Fruit fly (Drosophila melanogaster) whole organism, prepupa: Measurements from ENCODE around the gene CG3407.

Experiments
- CG10631 ChIP-seq: fragments of 200-800 bp; sonication (Bioruptor generic); optimal IDR thresholded peaks from 2 replicates; lab custom pipeline; 2016; ENCODE audit warnings: missing biosample characterization, missing genetic modification characterization
- CG10669 ChIP-seq: fragments of 200-800 bp; sonication (Bioruptor generic); optimal IDR thresholded peaks from 3 replicates; lab custom pipeline; 2018; ENCODE audit warnings: missing biosample characterization, mild to moderate bottlenecking, missing genetic modification characterization, moderate library complexity
- CG11294 ChIP-seq: fragments of 200-800 bp; sonication (Bioruptor generic); IDR thresholded peaks from 2 replicates; pipeline ENCODE4 v1.3.6; 2022; ENCODE audit warnings: missing biosample characterization, missing genetic modification characterization
- CG11762 ChIP-seq: fragments of 200-800 bp; sonication (Bioruptor generic); optimal IDR thresholded peaks from 3 replicates; lab custom pipeline; 2016; ENCODE audit warnings: missing biosample characterization, missing genetic modification characterization; ENCODE audit not compliant: insufficient read depth
- CG11902 ChIP-seq: fragments of 200-800 bp; sonication (Bioruptor generic); optimal IDR thresholded peaks from 3 replicates; lab custom pipeline; 2016; ENCODE audit warnings: missing biosample characterization, missing genetic modification characterization
- CG15336 ChIP-seq: fragments of 200-800 bp; sonication (Bioruptor generic); IDR thresholded peaks from 2 replicates; pipeline ENCODE4 v1.3.6; 2022; ENCODE audit warnings: missing biosample characterization, missing genetic modification characterization
- CG1621 ChIP-seq: fragments of 200-800 bp; sonication (Bioruptor generic); optimal IDR thresholded peaks from 3 replicates; lab custom pipeline; 2018; ENCODE audit warnings: missing biosample characterization, mild to moderate bottlenecking, missing genetic modification characterization
- CG3032 ChIP-seq: fragments of 200-800 bp; optimal IDR thresholded peaks from 2 replicates; lab custom pipeline; 2019; ENCODE audit warnings: missing biosample characterization, mild to moderate bottlenecking, missing genetic modification characterization, moderate library complexity
- CG31627 ChIP-seq: fragments of 200-800 bp; sonication (Bioruptor generic); optimal IDR thresholded peaks from 3 replicates; lab custom pipeline; 2016; ENCODE audit warnings: missing biosample characterization, missing genetic modification characterization
- CG32006 ChIP-seq: fragments of 200-800 bp; sonication (Bioruptor generic); optimal IDR thresholded peaks from 3 replicates; lab custom pipeline; 2017; ENCODE audit warnings: missing biosample characterization, mild to moderate bottlenecking, missing genetic modification characterization
- CG34406 ChIP-seq: fragments of 200-800 bp; sonication (Bioruptor generic); optimal IDR thresholded peaks from 3 replicates; lab custom pipeline; 2016; ENCODE audit warnings: missing biosample characterization, missing genetic modification characterization
- CG3919 ChIP-seq: fragments of 200-800 bp; sonication (Bioruptor generic); optimal IDR thresholded peaks from 3 replicates; lab custom pipeline; 2016; ENCODE audit warnings: missing biosample characterization, missing genetic modification characterization
- CG6163 ChIP-seq: fragments of 200-800 bp; sonication (Bioruptor generic); IDR thresholded peaks from 3 replicates; pipeline ENCODE4 v1.3.6; 2022; ENCODE audit warnings: missing biosample characterization, missing genetic modification characterization
- CG6792 ChIP-seq: fragments of 200-800 bp; sonication (Bioruptor generic); optimal IDR thresholded peaks from 3 replicates; lab custom pipeline; 2016; ENCODE audit warnings: missing biosample characterization, missing genetic modification characterization
- CG6808 ChIP-seq: fragments of 200-800 bp; sonication (Bioruptor generic); optimal IDR thresholded peaks from 3 replicates; lab custom pipeline; 2017; ENCODE audit warnings: missing biosample characterization, missing genetic modification characterization, mild to moderate bottlenecking, moderate library complexity, missing genetic modification reagents
- CG6854 ChIP-seq: fragments of 200-800 bp; sonication (Bioruptor generic); optimal IDR thresholded peaks from 2 replicates; lab custom pipeline; 2017; ENCODE audit warnings: missing biosample characterization, mild to moderate bottlenecking, missing genetic modification characterization
- CG7368 ChIP-seq: fragments of 200-800 bp; sonication (Bioruptor generic); optimal IDR thresholded peaks from 3 replicates; lab custom pipeline; 2016; ENCODE audit warnings: missing biosample characterization, missing genetic modification characterization
- CG8319 ChIP-seq: fragments of 200-800 bp; sonication (Bioruptor generic); optimal IDR thresholded peaks from 3 replicates; lab custom pipeline; 2016; ENCODE audit warnings: missing biosample characterization, missing genetic modification characterization
- CG8632 ChIP-seq: fragments of 200-800 bp; sonication (Bioruptor generic); optimal IDR thresholded peaks from 3 replicates; lab custom pipeline; 2016; ENCODE audit warnings: missing biosample characterization, missing genetic modification characterization
- CG9139 ChIP-seq: fragments of 200-800 bp; sonication (Bioruptor generic); optimal IDR thresholded peaks from 3 replicates; lab custom pipeline; 2017; ENCODE audit warnings: missing biosample characterization, mild to moderate bottlenecking, missing genetic modification characterization
- Eip75B ChIP-seq: fragments of 200-800 bp; sonication (Bioruptor generic); optimal IDR thresholded peaks from 3 replicates; lab custom pipeline; 2016; ENCODE audit warnings: missing biosample characterization, missing genetic modification characterization
- Eip78C ChIP-seq: fragments of 200-800 bp; sonication (Bioruptor generic); peaks from one replicate; lab custom pipeline; 2016; ENCODE audit warnings: missing biosample characterization, missing genetic modification characterization
- Eip93F ChIP-seq: fragments of 200-800 bp; sonication (Bioruptor generic); optimal IDR thresholded peaks from 2 replicates; lab custom pipeline; 2016; ENCODE audit warnings: missing biosample characterization, mild to moderate bottlenecking, missing genetic modification characterization
- Ets21C ChIP-seq: fragments of 200-800 bp; sonication (Bioruptor generic); optimal IDR thresholded peaks from 3 replicates; lab custom pipeline; 2016; ENCODE audit warnings: missing biosample characterization, missing genetic modification characterization
- Ets96B ChIP-seq: fragments of 200-800 bp; optimal IDR thresholded peaks from 2 replicates; lab custom pipeline; 2019; ENCODE audit warnings: missing biosample characterization, mild to moderate bottlenecking, missing genetic modification characterization, moderate library complexity
- Gug ChIP-seq: fragments of 200-800 bp; sonication (Bioruptor generic); IDR thresholded peaks from 2 replicates; pipeline ENCODE4 v1.3.6; 2022; ENCODE audit warnings: missing biosample characterization, missing genetic modification characterization
- Hr38 ChIP-seq: sonication (Bioruptor generic); optimal IDR thresholded peaks from 2 replicates; lab custom pipeline; 2016; ENCODE audit warnings: missing biosample characterization, missing genetic modification characterization
- Hr4 ChIP-seq: fragments of 200-800 bp; sonication (Bioruptor generic); optimal IDR thresholded peaks from 3 replicates; lab custom pipeline; 2016; ENCODE audit warnings: missing biosample characterization, missing genetic modification characterization
- Lpt ChIP-seq: fragments of 200-800 bp; sonication (Bioruptor generic); optimal IDR thresholded peaks from 3 replicates; lab custom pipeline; 2016; ENCODE audit warnings: missing biosample characterization, missing genetic modification characterization
- Met ChIP-seq: fragments of 200-800 bp; sonication (Bioruptor generic); optimal IDR thresholded peaks from 3 replicates; lab custom pipeline; 2016; ENCODE audit warnings: missing biosample characterization, missing genetic modification characterization
- OdsH ChIP-seq: fragments of 200-800 bp; sonication (Bioruptor generic); optimal IDR thresholded peaks from 3 replicates; lab custom pipeline; 2016; ENCODE audit warnings: missing biosample characterization, missing genetic modification characterization
- Smox ChIP-seq: fragments of 200-800 bp; sonication (Bioruptor generic); optimal IDR thresholded peaks from 3 replicates; lab custom pipeline; 2016; ENCODE audit warnings: missing biosample characterization, missing genetic modification characterization
- Sox14 ChIP-seq: fragments of 200-800 bp; sonication (Bioruptor generic); optimal IDR thresholded peaks from 3 replicates; lab custom pipeline; 2016; ENCODE audit warnings: missing biosample characterization, missing genetic modification characterization
- Sox15 ChIP-seq: fragments of 200-800 bp; sonication (Bioruptor generic); optimal IDR thresholded peaks from 3 replicates; lab custom pipeline; 2016; ENCODE audit warnings: missing biosample characterization, missing genetic modification characterization
- achi ChIP-seq: fragments of 200-800 bp; sonication (Bioruptor generic); optimal IDR thresholded peaks from 3 replicates; lab custom pipeline; 2016; ENCODE audit warnings: missing biosample characterization, missing genetic modification characterization
- acj6 ChIP-seq: fragments of 200-800 bp; sonication (Bioruptor generic); optimal IDR thresholded peaks from 3 replicates; lab custom pipeline; 2016; ENCODE audit warnings: missing biosample characterization, missing genetic modification characterization
- cyc ChIP-seq: fragments of 200-800 bp; sonication (Bioruptor generic); optimal IDR thresholded peaks from 3 replicates; lab custom pipeline; 2016; ENCODE audit warnings: missing biosample characterization, missing genetic modification characterization
- dac ChIP-seq: fragments of 200-800 bp; sonication (Bioruptor generic); optimal IDR thresholded peaks from 2 replicates; lab custom pipeline; 2017; ENCODE audit warnings: missing biosample characterization, mild to moderate bottlenecking, missing genetic modification characterization
- dsx ChIP-seq: fragments of 200-800 bp; optimal IDR thresholded peaks from 3 replicates; lab custom pipeline; 2019; ENCODE audit warnings: missing biosample characterization, mild to moderate bottlenecking, missing genetic modification characterization, moderate library complexity; ENCODE audit not compliant: poor library complexity, severe bottlenecking
- eg ChIP-seq: fragments of 200-800 bp; sonication (Bioruptor generic); IDR thresholded peaks from 3 replicates; pipeline ENCODE4 v1.3.6; 2022; ENCODE audit warnings: missing biosample characterization, missing genetic modification characterization
- fd59A ChIP-seq: fragments of 200-800 bp; sonication (Bioruptor generic); optimal IDR thresholded peaks from 2 replicates; lab custom pipeline; 2017; ENCODE audit warnings: missing biosample characterization, mild to moderate bottlenecking, missing genetic modification characterization, missing genetic modification reagents
- fkh ChIP-seq: fragments of 200-800 bp; sonication (Bioruptor generic); optimal IDR thresholded peaks from 3 replicates; lab custom pipeline; 2017; ENCODE audit warnings: missing biosample characterization, mild to moderate bottlenecking, missing genetic modification characterization, moderate library complexity
- lz ChIP-seq: fragments of 200-800 bp; sonication (Bioruptor generic); optimal IDR thresholded peaks from 3 replicates; lab custom pipeline; 2016; ENCODE audit warnings: missing biosample characterization, missing genetic modification characterization
- net ChIP-seq: fragments of 200-800 bp; sonication (Bioruptor generic); optimal IDR thresholded peaks from 3 replicates; lab custom pipeline; 2016; ENCODE audit warnings: missing biosample characterization, missing genetic modification characterization
- pdm3 ChIP-seq: fragments of 200-800 bp; sonication (Bioruptor generic); optimal IDR thresholded peaks from 3 replicates; lab custom pipeline; 2016; ENCODE audit warnings: missing biosample characterization, missing genetic modification characterization
- salr ChIP-seq, 2 experiments: fragments of 200-800 bp; sonication (Bioruptor generic); optimal IDR thresholded peaks; 3 replicates each; lab custom pipeline; 2016 to 2018; ENCODE audit warnings: missing biosample characterization in 2 of 2, missing genetic modification characterization in 2 of 2, mild to moderate bottlenecking in 1 of 2
- spab ChIP-seq: fragments of 200-800 bp; sonication (Bioruptor generic); optimal IDR thresholded peaks from 2 replicates; lab custom pipeline; 2017; ENCODE audit warnings: missing biosample characterization, mild to moderate bottlenecking, missing genetic modification characterization, missing genetic modification reagents
- ss ChIP-seq, 2 experiments: fragments of 200-800 bp; sonication (Bioruptor generic); optimal IDR thresholded peaks; 2 replicates in 1 of 2; 3 replicates in 1 of 2; lab custom pipeline; 2017 to 2018; ENCODE audit warnings: mild to moderate bottlenecking in 2 of 2, missing biosample characterization in 2 of 2, missing genetic modification characterization in 2 of 2, moderate library complexity in 1 of 2
- svp ChIP-seq: fragments of 200-800 bp; sonication (Bioruptor generic); peaks from one replicate; lab custom pipeline; 2016; ENCODE audit warnings: missing biosample characterization, missing genetic modification characterization
- topi ChIP-seq: fragments of 200-800 bp; sonication (Bioruptor generic); optimal IDR thresholded peaks from 3 replicates; lab custom pipeline; 2016; ENCODE audit warnings: missing biosample characterization, missing genetic modification characterization
- vri ChIP-seq: fragments of 200-800 bp; sonication (Bioruptor generic); optimal IDR thresholded peaks from 3 replicates; lab custom pipeline; 2016; ENCODE audit warnings: missing biosample characterization, mild to moderate bottlenecking, missing genetic modification characterization

Gene CG3407

DNA sequence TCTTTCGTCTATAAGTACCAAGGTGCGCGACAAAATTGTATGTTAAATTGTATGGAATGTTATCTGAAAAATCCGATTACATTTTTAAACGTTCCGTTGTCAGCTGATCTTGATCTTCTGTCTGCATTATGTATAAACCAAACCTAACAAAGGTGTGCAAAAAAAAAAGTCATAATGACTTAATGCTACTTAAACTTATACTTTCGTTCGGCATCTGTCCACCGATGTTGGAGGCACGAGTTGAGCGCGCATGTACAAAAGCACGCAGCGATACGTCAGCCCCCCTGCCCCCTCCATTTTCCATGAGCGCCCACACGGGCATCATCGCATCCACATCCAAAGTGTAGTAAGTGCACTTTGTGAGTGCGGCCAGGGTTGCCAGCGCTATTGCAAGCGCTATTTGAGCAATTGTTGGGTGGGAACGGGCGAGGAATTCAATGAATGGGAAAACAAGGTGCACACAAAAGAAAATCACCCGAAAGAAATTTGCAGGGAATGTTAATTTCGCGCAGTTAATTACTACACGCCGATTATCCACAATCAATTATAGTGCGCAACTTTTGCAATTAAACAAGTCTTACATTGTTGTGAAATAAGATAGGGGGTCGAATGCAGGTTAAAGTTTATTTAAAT, 8.5 kb downstream of the CG3407 start:
- TF ChIP-seq svp (peak; percentile 94), dac (peak; percentile 99), CG10631 (peak; percentile 99), pdm3 (GFP tag; lab: Kevin White, UChicago) (peak; percentile 98), fd59A (GFP tag; lab: Kevin White, UChicago) (peak; percentile 99), eg (GFP tag; lab: Robert Waterston, UW) (peak; percentile 99), Ets21C (GFP tag; lab: Kevin White, UChicago) (peak; percentile 78), acj6 (GFP tag; lab: Kevin White, UChicago) (peak; percentile 98), Sox14 (peak; percentile 99), Eip93F (GFP tag; lab: Kevin White, UChicago) (peak; percentile 49), CG6808 (GFP tag; lab: Kevin White, UChicago) (peak; percentile 99), Eip75B (GFP tag; lab: Kevin White, UChicago) (peak; percentile 99), CG32006 (GFP tag; lab: Kevin White, UChicago) (peak; percentile 100), CG6163 (GFP tag; lab: Robert Waterston, UW) (peak; percentile 100), CG8319 (GFP tag; lab: Kevin White, UChicago) (peak; percentile 94), vri (GFP tag; lab: Kevin White, UChicago) (peak; percentile 61), net (peak; percentile 99), achi (GFP tag; lab: Kevin White, UChicago) (peak; percentile 99), Hr4 (GFP tag; lab: Kevin White, UChicago) (peak; percentile 100), ss (GFP tag; optimal IDR thresholded peaks at IDR 0.05; lab: Kevin White, UChicago) (peak; percentile 99), CG31627 (GFP tag; lab: Kevin White, UChicago) (peak; percentile 91), CG11762 (GFP tag; lab: Kevin White, UChicago) (peak; percentile 99), cyc (GFP tag; lab: Kevin White, UChicago) (peak; percentile 93), CG34406 (GFP tag; lab: Kevin White, UChicago) (peak; percentile 96), Sox15 (GFP tag; lab: Kevin White, UChicago) (peak; percentile 95), lz (GFP tag; lab: Kevin White, UChicago) (peak; percentile 92), CG10669 (GFP tag; lab: Kevin White, UChicago) (peak; percentile 99), CG6792 (GFP tag; lab: Kevin White, UChicago) (peak; percentile 97), CG1621 (tag; lab: Kevin White, UChicago) (peak; percentile 99), Eip78C (GFP tag; lab: Kevin White, UChicago) (peak; percentile 100), Lpt (GFP tag; lab: Kevin White, UChicago) (peak; percentile 100), Met (GFP tag; lab: Kevin White, UChicago) (peak; percentile 91), CG11902 (GFP tag; lab: Kevin White, UChicago) (peak; percentile 90), Ets96B (tag; lab: Kevin White, UChicago) (peak; percentile 100), CG11294 (GFP tag; lab: Robert Waterston, UW) (peak; percentile 99), fkh (peak; percentile 81), CG7368 (GFP tag; lab: Kevin White, UChicago) (peak; percentile 98), Hr38 (GFP tag; lab: Kevin White, UChicago) (peak; percentile 80), CG15336 (GFP tag; lab: Robert Waterston, UW) (peak; percentile 100), salr (GFP tag; optimal IDR thresholded peaks at IDR 0.05; lab: Kevin White, UChicago) (peak; percentile 96 to 99), topi (GFP tag; lab: Kevin White, UChicago) (peak; percentile 94), CG9139 (GFP tag; lab: Kevin White, UChicago) (peak; percentile 99), dsx (peak; percentile 99), CG8632 (peak; percentile 96), Smox (GFP tag; lab: Kevin White, UChicago) (peak; percentile 84), OdsH (GFP tag; lab: Kevin White, UChicago) (peak; percentile 99), spab (GFP tag; lab: Kevin White, UChicago) (peak; percentile 99), CG3919 (GFP tag; lab: Kevin White, UChicago) (peak; percentile 99), CG3032 (tag; lab: Kevin White, UChicago) (peak; percentile 99), Gug (GFP tag; lab: Robert Waterston, UW) (peak; percentile 99), CG6854 (peak; percentile 80)
